Fruit fly (Drosophila melanogaster): ENCODE measurements around the gene CG15456.
"Not testable (repeated sequence)": the region's sequence is repeated elsewhere in the genome, so short reads cannot be mapped to it uniquely, and the experiment has no call there.

CG15456 gene

dm6 chrX:20426818-20427217 is at the start of gene CG15456:
CG15456 (minus strand) TSS chrX:20427042.
- TF ChIP-seq h (optimal IDR thresholded peaks at IDR 0.05) (no peak), Sin3A (optimal IDR thresholded peaks at IDR 0.05) (no peak), ttk (optimal IDR thresholded peaks at IDR 0.05) (no peak), insv (optimal IDR thresholded peaks at IDR 0.05) (no peak)

DNA sequence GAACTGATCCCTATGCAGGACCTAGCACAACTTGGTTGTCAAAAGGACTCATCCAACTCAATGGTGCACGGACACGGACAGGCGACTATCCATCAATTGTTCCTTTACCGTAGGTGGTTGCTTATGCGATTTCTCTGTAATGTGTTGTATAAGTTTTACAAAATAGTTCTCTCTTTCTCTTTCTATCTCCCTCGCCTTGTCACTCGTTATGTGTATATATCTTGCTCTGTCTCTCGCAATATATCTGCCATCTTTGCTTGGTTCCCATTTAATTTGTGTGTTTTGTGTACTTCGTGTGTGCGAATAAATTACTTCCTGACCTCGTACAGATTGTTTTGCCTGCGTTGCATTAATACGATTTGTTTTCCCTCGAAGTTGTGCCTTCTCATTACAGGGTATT is 43.9 kb upstream of the CG15456 start:
- no peak for TF ChIP-seq Myc (optimal IDR thresholded peaks at IDR 0.05)
- no peak for TF ChIP-seq insv (optimal IDR thresholded peaks at IDR 0.05)
- TF ChIP-seq h (optimal IDR thresholded peaks at IDR 0.05), result no peak
- TF ChIP-seq psq (optimal IDR thresholded peaks at IDR 0.05), result no peak
- TF ChIP-seq Sin3A (optimal IDR thresholded peaks at IDR 0.05), result no peak
- no peak for TF ChIP-seq ttk (optimal IDR thresholded peaks at IDR 0.05)

dm6 chrX:20468192-20468591 is 41.4 kb upstream of the CG15456 start:
- no peak for TF ChIP-seq psq (optimal IDR thresholded peaks at IDR 0.05)
- no peak for TF ChIP-seq insv (optimal IDR thresholded peaks at IDR 0.05)
- no peak for TF ChIP-seq ttk (optimal IDR thresholded peaks at IDR 0.05)
- TF ChIP-seq Myc (optimal IDR thresholded peaks at IDR 0.05), result no peak
- TF ChIP-seq h (optimal IDR thresholded peaks at IDR 0.05), result no peak
- TF ChIP-seq Sin3A (optimal IDR thresholded peaks at IDR 0.05), result no peak

DNA sequence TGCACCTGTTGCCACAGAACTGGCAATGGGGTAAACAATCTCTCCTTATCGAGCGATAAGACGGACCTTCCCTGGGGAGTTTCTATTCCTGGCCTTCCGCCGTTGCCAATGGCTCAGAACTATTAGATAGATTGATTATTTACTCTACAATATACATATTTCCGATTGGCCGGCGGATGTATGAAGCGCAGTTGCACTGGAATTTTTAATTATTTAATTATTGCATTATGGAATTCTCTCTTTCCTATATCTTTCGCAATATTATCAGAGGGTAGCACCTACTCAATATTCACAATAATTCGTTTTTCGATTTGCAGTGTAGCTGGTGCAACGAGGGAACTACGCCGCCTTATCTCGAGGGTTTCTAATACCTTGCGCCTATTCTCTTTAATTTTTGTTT is 40.3 kb upstream of the CG15456 start, which contains the start of gene GstT3:
GstT3 (plus strand) TSS at position 301 of the 400 bp plus-strand sequence.
- TF ChIP-seq h (optimal IDR thresholded peaks at IDR 0.05), result no peak
- no peak for TF ChIP-seq Sin3A (optimal IDR thresholded peaks at IDR 0.05)
- no peak for TF ChIP-seq psq (optimal IDR thresholded peaks at IDR 0.05)
- no peak for TF ChIP-seq ttk (optimal IDR thresholded peaks at IDR 0.05)
- TF ChIP-seq insv (optimal IDR thresholded peaks at IDR 0.05), result no peak
- TF ChIP-seq Myc (optimal IDR thresholded peaks at IDR 0.05), result no peak

DNA sequence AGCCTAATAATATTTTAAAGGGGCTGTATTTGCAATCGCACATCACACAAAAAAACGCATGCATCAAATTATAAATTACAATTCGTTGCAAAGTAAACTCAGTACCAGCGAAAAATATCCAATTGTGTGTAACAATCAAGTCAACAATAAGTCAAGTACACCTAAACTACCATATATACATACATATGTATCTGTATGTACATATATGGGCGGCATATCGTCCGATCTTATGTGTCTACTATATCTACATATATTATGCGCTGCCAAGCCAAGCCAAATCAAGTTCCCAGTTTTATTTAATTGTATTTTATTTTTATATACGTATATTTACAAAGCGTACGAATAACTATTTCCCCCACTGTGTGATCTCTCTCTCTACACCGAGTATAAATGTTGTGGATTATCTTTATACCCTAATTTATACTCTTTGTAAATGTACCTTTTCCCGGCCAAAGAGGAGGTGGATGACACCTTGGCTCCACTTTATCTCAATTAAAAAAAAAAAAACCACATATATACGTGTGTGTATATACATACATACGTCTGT is 39.6 kb upstream of the CG15456 start:
- no peak for TF ChIP-seq insv (optimal IDR thresholded peaks at IDR 0.05)
- TF ChIP-seq Myc (optimal IDR thresholded peaks at IDR 0.05), result no peak
- TF ChIP-seq ttk (optimal IDR thresholded peaks at IDR 0.05), result no peak
- no peak for TF ChIP-seq psq (optimal IDR thresholded peaks at IDR 0.05)
- no peak for TF ChIP-seq h (optimal IDR thresholded peaks at IDR 0.05)
- TF ChIP-seq Sin3A (optimal IDR thresholded peaks at IDR 0.05), result no peak

dm6 chrX:20448828-20449427 is 22.1 kb upstream of the CG15456 start, which contains the start of gene tbc:
tbc (plus strand) TSS chrX:20449331.
- TF ChIP-seq h (optimal IDR thresholded peaks at IDR 0.05) (no peak), psq (optimal IDR thresholded peaks at IDR 0.05) (no peak), ttk (optimal IDR thresholded peaks at IDR 0.05) (no peak), Myc (optimal IDR thresholded peaks at IDR 0.05) (no peak), insv (optimal IDR thresholded peaks at IDR 0.05) (no peak), Sin3A (optimal IDR thresholded peaks at IDR 0.05) (no peak)

dm6 chrX:20447865-20448584 is 21.2 kb upstream of the CG15456 start:
- no peak for TF ChIP-seq Myc (optimal IDR thresholded peaks at IDR 0.05)
- no peak for TF ChIP-seq insv (optimal IDR thresholded peaks at IDR 0.05)
- no peak for TF ChIP-seq psq (optimal IDR thresholded peaks at IDR 0.05)
- TF ChIP-seq Sin3A (optimal IDR thresholded peaks at IDR 0.05), result no peak
- no peak for TF ChIP-seq ttk (optimal IDR thresholded peaks at IDR 0.05)

DNA sequence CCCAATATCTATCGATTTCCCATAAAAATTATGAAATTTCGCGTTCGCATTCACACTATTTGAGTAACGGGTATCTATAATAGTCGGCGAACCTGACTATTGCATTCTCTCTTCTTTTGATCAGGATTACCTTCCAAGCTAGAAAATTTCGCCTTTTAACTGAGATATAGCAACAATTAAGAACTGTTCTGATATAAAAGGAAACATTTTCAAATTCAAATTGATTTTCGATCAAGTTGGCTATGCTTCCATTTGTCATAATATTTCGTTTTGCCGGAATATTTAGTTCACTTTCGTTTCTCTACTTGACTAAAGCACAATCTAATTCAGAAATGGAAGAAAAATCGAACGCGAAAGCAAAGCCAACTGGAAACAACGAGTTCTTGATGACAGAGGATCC is 19.2 kb upstream of the CG15456 start, which contains the start of gene CG42578:
CG42578 (plus strand) TSS at position 301 of the 400 bp plus-strand sequence.
- TF ChIP-seq ttk, Myc, Sin3A (optimal IDR thresholded peaks at IDR 0.05): not testable (repeated sequence)

DNA sequence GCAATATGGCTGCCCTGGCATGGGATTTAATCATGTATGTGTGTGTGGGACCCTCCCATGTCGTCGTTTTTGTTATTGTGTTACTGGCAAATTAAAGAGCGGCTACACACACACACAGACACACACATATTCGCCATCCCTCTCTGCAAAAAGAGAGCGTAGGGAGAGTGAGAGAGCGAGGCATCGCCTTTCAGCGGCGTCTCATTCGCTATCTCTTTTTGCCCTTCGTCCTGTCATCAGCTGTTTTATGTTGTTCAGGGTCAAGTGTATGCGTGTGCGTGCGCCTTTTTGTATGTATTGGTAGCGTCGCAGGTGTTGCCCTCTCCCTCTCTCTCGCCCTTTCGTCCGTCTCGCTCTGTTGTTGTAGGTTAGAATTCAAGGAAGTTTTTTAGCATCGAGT is 10.0 kb upstream of the CG15456 start:
- TF ChIP-seq h (optimal IDR thresholded peaks at IDR 0.05), result no peak
- TF ChIP-seq insv (optimal IDR thresholded peaks at IDR 0.05), result no peak
- TF ChIP-seq psq (optimal IDR thresholded peaks at IDR 0.05), result no peak
- TF ChIP-seq Sin3A (optimal IDR thresholded peaks at IDR 0.05), result no peak
- TF ChIP-seq ttk (optimal IDR thresholded peaks at IDR 0.05), result no peak
- no peak for TF ChIP-seq Myc (optimal IDR thresholded peaks at IDR 0.05)

dm6 chrX:20434534-20434933 is 7.7 kb upstream of the CG15456 start:
- TF ChIP-seq psq (optimal IDR thresholded peaks at IDR 0.05) (no peak), Myc (optimal IDR thresholded peaks at IDR 0.05) (no peak), insv (optimal IDR thresholded peaks at IDR 0.05) (no peak), h (optimal IDR thresholded peaks at IDR 0.05) (no peak), Sin3A (optimal IDR thresholded peaks at IDR 0.05) (no peak), ttk (optimal IDR thresholded peaks at IDR 0.05) (no peak)

DNA sequence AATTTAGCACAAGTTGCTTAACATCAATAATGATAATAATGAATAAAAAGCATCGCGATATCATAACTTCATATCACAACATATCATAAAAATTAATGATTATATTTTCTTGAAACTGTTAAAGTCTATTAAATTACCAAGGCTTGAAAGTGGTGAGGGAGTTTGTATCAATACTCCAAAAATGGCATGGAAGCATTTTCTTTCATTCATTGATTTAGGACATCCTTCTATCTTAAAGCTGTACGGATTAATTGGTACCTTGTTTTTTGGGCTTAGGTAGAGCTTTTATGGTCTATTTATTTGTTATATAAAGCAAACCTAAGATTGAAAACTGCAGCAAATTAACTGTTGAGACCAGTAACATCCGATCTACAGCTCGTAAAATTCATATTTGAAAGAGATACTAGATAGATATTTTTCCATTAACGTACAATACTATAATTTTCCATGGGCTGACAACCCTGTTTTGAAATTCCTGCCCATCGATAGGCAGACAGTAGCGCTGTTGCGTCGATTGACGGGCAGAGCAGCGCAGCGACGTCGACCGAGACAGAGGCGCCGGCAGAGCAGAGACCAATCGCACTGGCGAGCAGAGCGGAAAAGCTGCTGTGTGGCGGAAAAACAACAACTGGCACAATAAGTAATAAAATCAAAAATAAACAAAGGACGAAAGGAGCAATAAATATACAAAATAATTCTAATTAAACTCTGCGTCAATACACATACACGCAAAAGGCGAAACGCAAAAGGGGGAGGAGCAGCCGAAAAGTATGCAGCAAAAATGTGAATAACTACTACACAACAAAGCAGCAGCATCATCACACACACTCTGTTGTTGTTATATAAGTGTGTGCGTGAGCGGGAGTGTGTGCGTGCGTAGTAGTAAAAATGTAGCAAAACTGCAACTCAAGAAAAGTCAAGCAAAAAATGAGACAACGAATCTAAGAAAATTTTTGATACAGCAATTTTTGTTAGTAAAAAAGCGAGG is 6.8 kb upstream of the CG15456 start, which contains the start of gene CG1695:
CG1695 (plus strand) TSS at position 606 of the 988 bp plus-strand sequence.
- no peak for TF ChIP-seq h (optimal IDR thresholded peaks at IDR 0.05)
- no peak for TF ChIP-seq Myc (optimal IDR thresholded peaks at IDR 0.05)
- TF ChIP-seq Sin3A (optimal IDR thresholded peaks at IDR 0.05), result no peak
- TF ChIP-seq ttk (optimal IDR thresholded peaks at IDR 0.05), result no peak
- TF ChIP-seq insv (optimal IDR thresholded peaks at IDR 0.05), result no peak
- TF ChIP-seq psq (optimal IDR thresholded peaks at IDR 0.05), result no peak
